Fruit fly (Drosophila melanogaster) whole organism, prepupa: ENCODE data around the gene Or69a.

Source experiments
- CG6792 ChIP-seq: fragments of 200-800 bp; sonication (Bioruptor generic); optimal IDR thresholded peaks from 3 replicates; lab custom pipeline; 2016; ENCODE audit warnings: missing biosample characterization, missing genetic modification characterization
- Eip75B ChIP-seq: fragments of 200-800 bp; sonication (Bioruptor generic); optimal IDR thresholded peaks from 3 replicates; lab custom pipeline; 2016; ENCODE audit warnings: missing biosample characterization, missing genetic modification characterization
- Ets21C ChIP-seq: fragments of 200-800 bp; sonication (Bioruptor generic); optimal IDR thresholded peaks from 3 replicates; lab custom pipeline; 2016; ENCODE audit warnings: missing biosample characterization, missing genetic modification characterization
- salr ChIP-seq, 2 experiments: fragments of 200-800 bp; sonication (Bioruptor generic); optimal IDR thresholded peaks; 3 replicates each; lab custom pipeline; 2016 to 2018; ENCODE audit warnings: missing biosample characterization in 2 of 2, missing genetic modification characterization in 2 of 2, mild to moderate bottlenecking in 1 of 2
- spab ChIP-seq: fragments of 200-800 bp; sonication (Bioruptor generic); optimal IDR thresholded peaks from 2 replicates; lab custom pipeline; 2017; ENCODE audit warnings: missing biosample characterization, mild to moderate bottlenecking, missing genetic modification characterization, missing genetic modification reagents

DNA sequence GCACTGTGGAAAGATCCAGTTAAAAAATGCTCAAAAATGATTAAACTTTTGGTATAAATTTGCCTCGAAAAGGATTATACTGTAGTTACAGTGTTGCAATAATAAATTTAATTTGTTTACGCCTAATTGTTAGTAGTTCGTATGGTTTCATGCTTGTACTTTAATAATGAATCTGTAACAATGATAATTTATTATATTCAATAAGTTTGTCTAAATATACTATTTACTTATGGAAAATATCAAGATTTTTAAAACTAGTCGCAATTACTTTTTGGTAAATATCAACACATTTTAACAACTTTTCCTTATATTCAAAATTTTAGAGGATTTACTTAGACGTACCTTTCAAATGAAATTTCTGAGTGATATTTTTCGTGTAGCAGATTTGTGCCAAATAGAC, 27.3 kb upstream of the Or69a start, which contains the start of gene CG11262:
- no peak for TF ChIP-seq Eip75B (GFP tag; lab: Kevin White, UChicago)
- no peak for TF ChIP-seq salr (GFP tag; optimal IDR thresholded peaks at IDR 0.05; lab: Kevin White, UChicago)
- no peak for TF ChIP-seq CG6792 (GFP tag; lab: Kevin White, UChicago)
- TF ChIP-seq spab (GFP tag; lab: Kevin White, UChicago), result no peak
- no peak for TF ChIP-seq Ets21C (GFP tag; lab: Kevin White, UChicago)
